Worm (Caenorhabditis elegans) whole organism, L4 larva: ENCODE measurements around the gene C50E3.11.

Experiments
- D1046.2 ChIP-seq: fragments of 200-800 bp; sonication (Bioruptor generic); IDR thresholded peaks from 2 replicates; pipeline ENCODE4 v1.3.6; 2022; ENCODE audit warnings: missing genetic modification characterization, missing compliant biosample characterization
- F49E8.2 ChIP-seq: sonication (generic microtip); optimal IDR thresholded peaks from 2 replicates; lab custom pipeline; 2016; ENCODE audit warnings: missing compliant biosample characterization, mild to moderate bottlenecking, missing genetic modification characterization, borderline replicate concordance
- R02D3.7 ChIP-seq: fragments of 150-350 bp; sonication (generic microtip); optimal IDR thresholded peaks from 3 replicates; lab custom pipeline; 2014; ENCODE audit warnings: missing biosample characterization, missing genetic modification characterization
- Y75B8A.6 ChIP-seq: fragments of 200-800 bp; sonication (Bioruptor generic); IDR thresholded peaks from 2 replicates; pipeline ENCODE4 v1.3.6; 2022; ENCODE audit warnings: missing genetic modification reagents, missing genetic modification characterization, missing compliant biosample characterization
- ZK546.5 ChIP-seq, 2 experiments: sonication (generic microtip); optimal IDR thresholded peaks; 2 replicates each; lab custom pipeline; 2017; ENCODE audit warnings: missing biosample characterization in 2 of 2, missing genetic modification characterization in 2 of 2
- aha-1 ChIP-seq: fragments of 150-350 bp; peaks from one replicate; lab custom pipeline; 2014; ENCODE audit warnings: missing biosample characterization, missing genetic modification characterization
- aly-2 ChIP-seq: sonication (generic microtip); optimal IDR thresholded peaks from 2 replicates; lab custom pipeline; 2018; ENCODE audit warnings: missing biosample characterization, missing genetic modification characterization
- ama-1 ChIP-seq: fragments of 150-350 bp; optimal IDR thresholded peaks from 2 replicates; lab custom pipeline; 2014; ENCODE audit warnings: inconsistent platforms, mixed read lengths
- ceh-28 ChIP-seq: fragments of 150-350 bp; optimal IDR thresholded peaks from 2 replicates; lab custom pipeline; 2014; ENCODE audit warnings: missing biosample characterization, missing genetic modification reagents, missing genetic modification characterization
- ceh-44 ChIP-seq: fragments of 200-800 bp; sonication (Bioruptor generic); IDR thresholded peaks from 2 replicates; pipeline ENCODE4 v1.3.6; 2022; ENCODE audit warnings: missing genetic modification reagents, missing genetic modification characterization, missing compliant biosample characterization
- ceh-82 ChIP-seq: sonication (generic microtip); optimal IDR thresholded peaks from 2 replicates; lab custom pipeline; 2017; ENCODE audit warnings: missing biosample characterization, missing genetic modification characterization
- daf-16 ChIP-seq, 3 experiments: sonication (generic microtip); optimal IDR thresholded peaks; 2 replicates each; lab custom pipeline; 2016 to 2017; ENCODE audit warnings: missing genetic modification characterization in 3 of 3, missing genetic modification reagents in 3 of 3, mild to moderate bottlenecking in 2 of 3, missing compliant biosample characterization in 2 of 3, missing biosample characterization in 1 of 3, moderate library complexity in 1 of 3
- daf-19 ChIP-seq: fragments of 200-800 bp; sonication (Bioruptor generic); conservative IDR thresholded peaks from 2 replicates; pipeline ENCODE4 v1.3.6; 2022; ENCODE audit warnings: missing genetic modification characterization, missing compliant biosample characterization
- dmd-9 ChIP-seq: fragments of 200-800 bp; sonication (Bioruptor generic); IDR thresholded peaks from 2 replicates; pipeline ENCODE4 v1.3.6; 2022; ENCODE audit warnings: missing genetic modification reagents, missing genetic modification characterization, missing compliant biosample characterization
- dpl-1 ChIP-seq: fragments of 150-350 bp; optimal IDR thresholded peaks from 2 replicates; lab custom pipeline; 2014; ENCODE audit warnings: missing biosample characterization, missing genetic modification reagents, missing genetic modification characterization
- dve-1 ChIP-seq: sonication (generic microtip); optimal IDR thresholded peaks from 2 replicates; lab custom pipeline; 2017; ENCODE audit warnings: antibody characterized with exemption, mild to moderate bottlenecking, missing genetic modification characterization, missing compliant biosample characterization; ENCODE audit not compliant: insufficient read depth
- egl-43 ChIP-seq: fragments of 200-800 bp; sonication (Bioruptor generic); IDR thresholded peaks from 2 replicates; pipeline ENCODE4 v1.3.6; 2022; ENCODE audit warnings: missing genetic modification reagents, missing genetic modification characterization, missing compliant biosample characterization
- fkh-10 ChIP-seq: fragments of 150-350 bp; optimal IDR thresholded peaks from 2 replicates; lab custom pipeline; 2014; ENCODE audit warnings: missing biosample characterization, missing genetic modification reagents, missing genetic modification characterization
- gei-8 ChIP-seq: fragments of 200-800 bp; sonication (Bioruptor generic); optimal IDR thresholded peaks from 2 replicates; lab custom pipeline; 2018; ENCODE audit warnings: mild to moderate bottlenecking, missing genetic modification characterization, missing compliant biosample characterization
- hif-1 ChIP-seq, 2 experiments: sonication (generic microtip); optimal IDR thresholded peaks; 2 replicates each; lab custom pipeline; 2016 to 2017; ENCODE audit warnings: missing compliant biosample characterization in 2 of 2, missing genetic modification characterization in 2 of 2, missing genetic modification reagents in 2 of 2, missing genotype in 2 of 2, mild to moderate bottlenecking in 1 of 2
- hlh-11 ChIP-seq: fragments of 200-800 bp; sonication (Bioruptor generic); optimal IDR thresholded peaks from 2 replicates; lab custom pipeline; 2018; ENCODE audit warnings: mild to moderate bottlenecking, missing genetic modification characterization, missing compliant biosample characterization
- jun-1 ChIP-seq: fragments of 150-350 bp; optimal IDR thresholded peaks from 2 replicates; lab custom pipeline; 2014; ENCODE audit warnings: missing biosample characterization, missing genetic modification reagents, missing genetic modification characterization
- lin-13 ChIP-seq: fragments of 150-350 bp; optimal IDR thresholded peaks from 2 replicates; lab custom pipeline; 2014; ENCODE audit warnings: missing biosample characterization, missing genetic modification reagents, missing genetic modification characterization
- lin-38 ChIP-seq: fragments of 200-800 bp; sonication (Bioruptor generic); IDR thresholded peaks from 2 replicates; pipeline ENCODE4 v1.3.6; 2022; ENCODE audit warnings: missing genetic modification reagents, missing genetic modification characterization, missing compliant biosample characterization
- lsy-2 ChIP-seq, 2 experiments: fragments of 150-350 bp in 1 of 2; sonication (generic microtip) in 1 of 2; optimal IDR thresholded peaks; 2 replicates each; lab custom pipeline; 2014 to 2017; ENCODE audit warnings: missing biosample characterization in 2 of 2, missing genetic modification characterization in 2 of 2
- madf-5 ChIP-seq, 2 experiments: fragments of 200-800 bp; sonication (Bioruptor generic); IDR thresholded peaks; 2 replicates each; pipeline ENCODE4 v1.3.6; 2022; ENCODE audit warnings: missing compliant biosample characterization in 2 of 2, missing genetic modification characterization in 2 of 2
- mep-1 ChIP-seq: fragments of 150-350 bp; sonication (generic microtip); optimal IDR thresholded peaks from 3 replicates; lab custom pipeline; 2014; ENCODE audit warnings: missing biosample characterization, missing genetic modification characterization
- mes-2 ChIP-seq: sonication (generic microtip); optimal IDR thresholded peaks from 2 replicates; lab custom pipeline; 2016; ENCODE audit warnings: missing genotype, mild to moderate bottlenecking, missing genetic modification characterization, missing compliant biosample characterization; ENCODE audit not compliant: poor library complexity, severe bottlenecking
- mxl-2 ChIP-seq: fragments of 200-800 bp; sonication (Bioruptor generic); conservative IDR thresholded peaks from 2 replicates; pipeline ENCODE4 v1.3.6; 2022; ENCODE audit warnings: missing genetic modification reagents, missing genetic modification characterization, missing compliant biosample characterization
- mxl-3 ChIP-seq: fragments of 200-800 bp; sonication (Bioruptor generic); optimal IDR thresholded peaks from 2 replicates; lab custom pipeline; 2018; ENCODE audit warnings: mild to moderate bottlenecking, missing genetic modification characterization, missing compliant biosample characterization
- nhr-102 ChIP-seq: sonication (generic microtip); optimal IDR thresholded peaks from 2 replicates; lab custom pipeline; 2016; ENCODE audit warnings: mild to moderate bottlenecking, missing genetic modification characterization, moderate library complexity, missing compliant biosample characterization
- nhr-111 ChIP-seq: fragments of 200-800 bp; sonication (Bioruptor generic); optimal IDR thresholded peaks from 2 replicates; lab custom pipeline; 2018; ENCODE audit warnings: mild to moderate bottlenecking, missing genetic modification characterization, missing compliant biosample characterization
- nhr-25 ChIP-seq: sonication (generic microtip); optimal IDR thresholded peaks from 2 replicates; lab custom pipeline; 2017; ENCODE audit warnings: missing genetic modification characterization, mild to moderate bottlenecking, missing compliant biosample characterization, antibody characterized with exemption, moderate library complexity, borderline replicate concordance; ENCODE audit not compliant: insufficient read depth
- nhr-28 ChIP-seq: fragments of 150-350 bp; optimal IDR thresholded peaks from 2 replicates; lab custom pipeline; 2014; ENCODE audit warnings: missing biosample characterization, missing genetic modification characterization
- nhr-42 ChIP-seq: fragments of 200-800 bp; sonication (Bioruptor generic); IDR thresholded peaks from 2 replicates; pipeline ENCODE4 v1.3.6; 2022; ENCODE audit warnings: missing genetic modification characterization, missing compliant biosample characterization
- rbr-2 ChIP-seq: sonication (generic microtip); optimal IDR thresholded peaks from 2 replicates; lab custom pipeline; 2016; ENCODE audit warnings: missing genotype, missing genetic modification characterization, missing compliant biosample characterization
- sdz-12 ChIP-seq: fragments of 200-800 bp; sonication (Bioruptor generic); optimal IDR thresholded peaks from 2 replicates; lab custom pipeline; 2018; ENCODE audit warnings: mild to moderate bottlenecking, missing genetic modification characterization, missing compliant biosample characterization
- set-16 ChIP-seq: fragments of 200-800 bp; sonication (Bioruptor generic); IDR thresholded peaks from 2 replicates; pipeline ENCODE4 v1.3.6; 2022; ENCODE audit warnings: missing genetic modification reagents, missing genetic modification characterization, missing compliant biosample characterization
- snpc-4 ChIP-seq: fragments of 150-350 bp; optimal IDR thresholded peaks from 2 replicates; lab custom pipeline; 2014; ENCODE audit warnings: missing biosample characterization, missing genetic modification characterization
- unc-62 ChIP-seq, 3 experiments: fragments of 150-350 bp in 1 of 3; sonication (generic microtip); optimal IDR thresholded peaks in 2 of 3; peaks in 1 of 3; 1 replicate in 1 of 3; 2 replicates in 2 of 3; lab custom pipeline; 2014 to 2017; ENCODE audit warnings: missing biosample characterization in 3 of 3, missing genetic modification characterization in 3 of 3, missing genetic modification reagents in 3 of 3, missing genotype in 1 of 3
- vab-7 ChIP-seq: fragments of 200-800 bp; sonication (Bioruptor generic); IDR thresholded peaks from 2 replicates; pipeline ENCODE4 v1.3.6; 2022; ENCODE audit warnings: missing genetic modification reagents, missing genetic modification characterization, missing compliant biosample characterization
- zip-11 ChIP-seq: fragments of 200-800 bp; sonication (Bioruptor generic); IDR thresholded peaks from 2 replicates; pipeline ENCODE4 v1.3.6; 2022; ENCODE audit warnings: missing genetic modification characterization, missing compliant biosample characterization
- zip-2 ChIP-seq: fragments of 150-350 bp; optimal IDR thresholded peaks from 2 replicates; lab custom pipeline; 2014; ENCODE audit warnings: missing biosample characterization, missing genetic modification characterization

C50E3.11 gene

DNA sequence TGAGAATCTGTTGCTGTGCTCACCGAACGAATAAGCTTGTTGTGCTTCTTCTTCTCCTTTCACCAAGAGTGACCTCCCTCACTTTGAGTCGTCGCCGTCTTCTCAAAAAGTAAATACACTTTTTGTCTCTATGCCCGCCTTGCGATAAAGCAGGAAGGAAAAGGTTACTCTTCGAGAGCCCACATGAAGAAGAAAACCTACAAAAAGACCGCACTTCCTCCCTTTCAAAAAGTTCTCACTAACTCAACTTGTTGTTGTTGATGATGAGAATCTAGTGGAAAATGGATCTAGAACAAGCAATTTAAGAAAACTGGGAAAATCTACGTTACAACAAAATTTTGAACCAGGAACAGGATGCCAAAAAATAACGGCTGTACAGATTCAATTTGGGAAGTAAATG lies 12.8 kb downstream of the C50E3.11 start, which contains the start of gene C50E3.6:
Gene C50E3.6 (minus strand): TSS at position 101 of the 400 bp plus-strand sequence.
- TF ChIP-seq set-16 (GFP tag; lab: Robert Waterston, UW) (no peak), fkh-10 (GFP tag; lab: Kevin White, UChicago) (peak; percentile 15)

DNA sequence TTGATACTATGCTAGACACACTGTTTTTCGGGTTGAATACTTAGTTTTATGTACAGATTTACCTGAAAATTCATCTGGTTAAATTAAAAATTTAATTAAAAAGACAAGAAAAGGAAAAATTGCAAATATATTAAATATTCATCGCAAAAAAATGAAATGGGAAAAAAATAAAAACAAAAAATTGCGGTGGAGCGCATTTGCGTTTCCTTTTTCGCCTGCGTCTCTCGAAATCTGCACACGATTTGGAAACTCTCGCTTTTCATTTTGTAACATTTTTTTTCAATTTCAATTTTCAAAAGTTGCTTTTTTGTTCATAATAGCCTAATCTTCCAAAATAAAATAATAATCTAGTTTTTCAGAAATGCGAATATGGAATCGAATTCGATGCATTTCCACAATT lies 15.6 kb downstream of the C50E3.11 start, which contains the start of the genes F19F10.11 and C50E3.5:
Gene F19F10.11 (minus strand): TSS at position 68 of the 400 bp plus-strand sequence.
Gene C50E3.5 (plus strand): TSS at position 360 of the 400 bp plus-strand sequence.
- peak; percentile 37 for TF ChIP-seq nhr-28 (tag; lab: Kevin White, UChicago)
- peak; percentile 24 for TF ChIP-seq mep-1
- TF ChIP-seq dpl-1 (GFP tag; lab: Kevin White, UChicago): peak; percentile 43
- TF ChIP-seq nhr-25: no peak
- TF ChIP-seq rbr-2 (tag; lab: Kevin White, UChicago): peak; percentile 30
- peak in 1 of 2 experiments; percentile 71 for TF ChIP-seq lsy-2 (tag; optimal IDR thresholded peaks at IDR 0.05; lab: Kevin White, UChicago)
- TF ChIP-seq lin-38 (GFP tag; lab: Robert Waterston, UW): peak; percentile 97
- TF ChIP-seq ceh-28 (tag; lab: Kevin White, UChicago): no peak
- TF ChIP-seq mes-2 (tag; lab: Kevin White, UChicago): peak; percentile 73
- TF ChIP-seq lin-13 (GFP tag; lab: Kevin White, UChicago): no peak

- no peak for TF ChIP-seq dmd-9 (GFP tag; lab: Robert Waterston, UW)
- no peak for TF ChIP-seq ceh-82
- no peak for TF ChIP-seq zip-2 (tag; lab: Kevin White, UChicago)
- TF ChIP-seq snpc-4 (tag; lab: Kevin White, UChicago): no peak
- no peak for TF ChIP-seq zip-11 (GFP tag; lab: Robert Waterston, UW)
- TF ChIP-seq rbr-2 (tag; lab: Kevin White, UChicago): peak; percentile 41
- TF ChIP-seq mes-2 (tag; lab: Kevin White, UChicago): peak; percentile 67
- TF ChIP-seq nhr-42: no peak
- TF ChIP-seq mxl-3: no peak
- no peak for TF ChIP-seq daf-16 (GFP tag; optimal IDR thresholded peaks at IDR 0.05; lab: Kevin White, UChicago)
- TF ChIP-seq daf-16 (tag; optimal IDR thresholded peaks at IDR 0.05; lab: Kevin White, UChicago): no peak
- no peak for TF ChIP-seq madf-5 (GFP tag; IDR thresholded peaks at IDR 0.05; lab: Robert Waterston, UW)
- TF ChIP-seq mep-1: peak; percentile 52
- TF ChIP-seq ceh-28 (tag; lab: Kevin White, UChicago): peak; percentile 45
- TF ChIP-seq unc-62 (GFP tag; optimal IDR thresholded peaks at IDR 0.05 in 1 of 2; lab: Kevin White, UChicago): peak in 1 of 2 experiments; percentile 65
- no peak for TF ChIP-seq unc-62 (tag; optimal IDR thresholded peaks at IDR 0.05; lab: Kevin White, UChicago)
- TF ChIP-seq nhr-25: no peak
- TF ChIP-seq ama-1 (lab: Kevin White, UChicago): no peak
- peak; percentile 2 for TF ChIP-seq aha-1 (tag; lab: Kevin White, UChicago)
- no peak for TF ChIP-seq mxl-2 (GFP tag; lab: Robert Waterston, UW)
- no peak for TF ChIP-seq jun-1 (tag; lab: Kevin White, UChicago)
- peak; percentile 36 for TF ChIP-seq dpl-1 (GFP tag; lab: Kevin White, UChicago)
- no peak for TF ChIP-seq gei-8
- TF ChIP-seq nhr-102 (tag; lab: Kevin White, UChicago): no peak
- no peak for TF ChIP-seq nhr-28 (tag; lab: Kevin White, UChicago)
- peak; percentile 96 for TF ChIP-seq lin-38 (GFP tag; lab: Robert Waterston, UW)
- peak; percentile 20 for TF ChIP-seq dve-1 (tag; lab: Kevin White, UChicago)
- TF ChIP-seq ZK546.5 (tag; optimal IDR thresholded peaks at IDR 0.05; lab: Kevin White, UChicago): no peak
- no peak for TF ChIP-seq nhr-111 (GFP tag; lab: Kevin White, UChicago)
- TF ChIP-seq sdz-12 (GFP tag; lab: Kevin White, UChicago): no peak
- no peak for TF ChIP-seq egl-43 (GFP tag; lab: Robert Waterston, UW)
- TF ChIP-seq ceh-44 (GFP tag; lab: Robert Waterston, UW): peak; percentile 38; the same call in 1 of the 2 replicates
- no peak for TF ChIP-seq F49E8.2 (tag; lab: Kevin White, UChicago)
- TF ChIP-seq Y75B8A.6 (GFP tag; lab: Robert Waterston, UW): no peak
- TF ChIP-seq R02D3.7 (tag; lab: Kevin White, UChicago): no peak
- peak in 1 of 2 experiments; percentile 77 for TF ChIP-seq lsy-2 (tag; optimal IDR thresholded peaks at IDR 0.05; lab: Kevin White, UChicago)
- TF ChIP-seq D1046.2: no peak
- TF ChIP-seq vab-7 (GFP tag; lab: Robert Waterston, UW): no peak
- TF ChIP-seq hlh-11 (tag; lab: Kevin White, UChicago): no peak
- TF ChIP-seq aly-2 (tag; lab: Kevin White, UChicago): no peak
- no peak for TF ChIP-seq hif-1 (tag; optimal IDR thresholded peaks at IDR 0.05; lab: Kevin White, UChicago)
- TF ChIP-seq daf-19 (GFP tag; lab: Robert Waterston, UW): no peak
Observed at ce11 chrV:7580378-7580777, 22.9 kb downstream of the C50E3.11 start, which contains the start of gene ets-6. ets-6 (minus strand) TSS chrV:7580546.
